Fruit fly (Drosophila melanogaster): ENCODE results near the gene CG6908.

dm6 chr3R:11669017-11669953 is 20.6 kb downstream of the CG6908 start:
- TF ChIP-seq usp (GFP tag; optimal IDR thresholded peaks at IDR 0.05) (no peak), pan (optimal IDR thresholded peaks at IDR 0.05) (no peak), EcR (GFP tag; optimal IDR thresholded peaks at IDR 0.05) (no peak), Dll (optimal IDR thresholded peaks at IDR 0.05) (no peak), psq (optimal IDR thresholded peaks at IDR 0.05) (no peak)

Measured in whole organism.